Worm (Caenorhabditis elegans) whole organism, L3 larva: ENCODE measurements around the gene thoc-1.

Experiments
- elt-3 ChIP-seq, 3 experiments: fragments of 150-350 bp in 1 of 3; sonication (generic microtip) in 2 of 3; optimal IDR thresholded peaks; 2 replicates in 2 of 3; 4 replicates in 1 of 3; lab custom pipeline; 2014 to 2017; ENCODE audit warnings: missing biosample characterization in 3 of 3, missing genetic modification characterization in 3 of 3
- lin-39 ChIP-seq: fragments of 150-350 bp; optimal IDR thresholded peaks from 2 replicates; lab custom pipeline; 2018; ENCODE audit warnings: missing biosample characterization, missing genetic modification reagents, missing genetic modification characterization
- pqm-1 ChIP-seq: fragments of 150-350 bp; optimal IDR thresholded peaks from 2 replicates; lab custom pipeline; 2017; ENCODE audit warnings: missing biosample characterization, missing genetic modification characterization, inconsistent platforms
- snpc-4 ChIP-seq: fragments of 150-350 bp; optimal IDR thresholded peaks from 2 replicates; lab custom pipeline; 2014; ENCODE audit warnings: missing biosample characterization, missing genetic modification characterization

ce11 chrII:709081-709480, 7.2 kb downstream of the thoc-1 start, which contains the start of gene T02H6.1:
- TF ChIP-seq snpc-4 (tag; lab: Kevin White, UChicago) (no peak), lin-39 (tag; lab: Kevin White, UChicago) (no peak), elt-3 (tag; optimal IDR thresholded peaks at IDR 0.05; lab: Kevin White, UChicago) (no peak), pqm-1 (tag; lab: Kevin White, UChicago) (no peak)
